Fruit fly (Drosophila melanogaster): ENCODE results near the gene CG43074.

The CG43074 gene

dm6 chr3L:3436838-3437663, 47.4 kb downstream of the CG43074 start (continued):
- TF ChIP-seq fkh (GFP tag; optimal IDR thresholded peaks at IDR 0.05) (peak; percentile 13), CG6808 (GFP tag; optimal IDR thresholded peaks at IDR 0.05) (no peak), topi (GFP tag; optimal IDR thresholded peaks at IDR 0.05) (peak; percentile 10), Smox (GFP tag; optimal IDR thresholded peaks at IDR 0.05) (peak; percentile 48), Hr4 (GFP tag; optimal IDR thresholded peaks at IDR 0.05) (peak; percentile 37), pdm3 (GFP tag; optimal IDR thresholded peaks at IDR 0.05) (peak; percentile 10), fd59A (GFP tag; optimal IDR thresholded peaks at IDR 0.05) (no peak), Eip93F (GFP tag; optimal IDR thresholded peaks at IDR 0.05) (no peak), Ets96B (tag; optimal IDR thresholded peaks at IDR 0.05) (peak; percentile 24)

- TF ChIP-seq CG31627 (GFP tag; optimal IDR thresholded peaks at IDR 0.05) (no peak), CG8319 (GFP tag; optimal IDR thresholded peaks at IDR 0.05) (no peak), Eip93F (GFP tag; optimal IDR thresholded peaks at IDR 0.05) (peak; percentile 46), Eip75B (GFP tag; optimal IDR thresholded peaks at IDR 0.05) (no peak), CG8119 (GFP tag; IDR thresholded peaks at IDR 0.05) (no peak), Hr39 (GFP tag; optimal IDR thresholded peaks at IDR 0.05) (no peak), CG11294 (GFP tag; IDR thresholded peaks at IDR 0.05) (no peak), Smox (GFP tag; optimal IDR thresholded peaks at IDR 0.05) (no peak), ss (GFP tag; optimal IDR thresholded peaks at IDR 0.05) (no peak), Met (GFP tag; optimal IDR thresholded peaks at IDR 0.05) (no peak), vri (GFP tag; optimal IDR thresholded peaks at IDR 0.05) (peak; percentile 7), fkh (GFP tag; optimal IDR thresholded peaks at IDR 0.05) (no peak), pdm3 (GFP tag; optimal IDR thresholded peaks at IDR 0.05) (no peak), CG1621 (tag; optimal IDR thresholded peaks at IDR 0.05) (no peak)
Measured at dm6 chr3L:3435531-3436309, 48.7 kb downstream of the CG43074 start.

- TF ChIP-seq CG8119 (GFP tag; IDR thresholded peaks at IDR 0.05) = peak; percentile 66; the same call in 2 of the 3 replicates
- TF ChIP-seq fd59A (GFP tag; optimal IDR thresholded peaks at IDR 0.05) = no peak
- TF ChIP-seq lz (GFP tag; optimal IDR thresholded peaks at IDR 0.05) = no peak
- no peak for TF ChIP-seq acj6 (GFP tag; optimal IDR thresholded peaks at IDR 0.05)
- TF ChIP-seq CG15336 (GFP tag; IDR thresholded peaks at IDR 0.05) = peak; percentile 75
- peak; percentile 56 for TF ChIP-seq CG32006 (GFP tag; optimal IDR thresholded peaks at IDR 0.05)
- no peak for TF ChIP-seq CG4318 (GFP tag; optimal IDR thresholded peaks at IDR 0.05)
- no peak for TF ChIP-seq net (GFP tag; optimal IDR thresholded peaks at IDR 0.05)
- no peak for TF ChIP-seq esn (GFP tag; optimal IDR thresholded peaks at IDR 0.05)
- peak; percentile 45; the same call in 2 of the 3 replicates for TF ChIP-seq CG6163 (GFP tag; IDR thresholded peaks at IDR 0.05)
- TF ChIP-seq Sox102F (GFP tag; optimal IDR thresholded peaks at IDR 0.05) = no peak
- no peak for TF ChIP-seq CG7368 (GFP tag; optimal IDR thresholded peaks at IDR 0.05)
- TF ChIP-seq Hr38 (GFP tag; optimal IDR thresholded peaks at IDR 0.05) = no peak
- TF ChIP-seq eg (GFP tag; IDR thresholded peaks at IDR 0.05) = peak; percentile 61; the same call in 2 of the 3 replicates
- TF ChIP-seq CG9139 (GFP tag; optimal IDR thresholded peaks at IDR 0.05) = no peak
- no peak for TF ChIP-seq CG8319 (GFP tag; optimal IDR thresholded peaks at IDR 0.05)
Measured at dm6 chr3L:3434882-3435281, 49.6 kb downstream of the CG43074 start.

- peak; percentile 16 for TF ChIP-seq Eip78C (GFP tag)
- no peak for TF ChIP-seq fkh (GFP tag; optimal IDR thresholded peaks at IDR 0.05)
Measured at dm6 chr3L:3433955-3434354, 50.5 kb downstream of the CG43074 start.
